Worm (Caenorhabditis elegans) whole organism, L4 larva: Measurements from ENCODE around the gene crn-5.

Experiments used
- F37D6.2 ChIP-seq: sonication (generic microtip); optimal IDR thresholded peaks from 2 replicates; lab custom pipeline; 2016; ENCODE audit warnings: mild to moderate bottlenecking, missing genetic modification characterization, missing compliant biosample characterization
- arid-1 ChIP-seq: fragments of 200-800 bp; sonication (Bioruptor generic); conservative IDR thresholded peaks from 2 replicates; pipeline ENCODE4 v1.3.6; 2022; ENCODE audit warnings: missing genetic modification reagents, missing genetic modification characterization, missing compliant biosample characterization
- ceh-28 ChIP-seq: fragments of 150-350 bp; optimal IDR thresholded peaks from 2 replicates; lab custom pipeline; 2014; ENCODE audit warnings: missing biosample characterization, missing genetic modification reagents, missing genetic modification characterization
- dve-1 ChIP-seq: sonication (generic microtip); optimal IDR thresholded peaks from 2 replicates; lab custom pipeline; 2017; ENCODE audit warnings: antibody characterized with exemption, mild to moderate bottlenecking, missing genetic modification characterization, missing compliant biosample characterization; ENCODE audit not compliant: insufficient read depth
- egl-27 ChIP-seq: sonication (generic microtip); optimal IDR thresholded peaks from 3 replicates; lab custom pipeline; 2017; ENCODE audit warnings: missing biosample characterization, missing genetic modification reagents, missing genetic modification characterization
- hlh-30 ChIP-seq: sonication (generic microtip); optimal IDR thresholded peaks from 2 replicates; lab custom pipeline; 2017; ENCODE audit warnings: antibody characterized with exemption, mild to moderate bottlenecking, missing genetic modification characterization, missing compliant biosample characterization; ENCODE audit not compliant: insufficient read depth
- mdt-29 ChIP-seq: fragments of 200-800 bp; sonication (Bioruptor generic); IDR thresholded peaks from 2 replicates; pipeline ENCODE4 v1.3.6; 2022; ENCODE audit warnings: missing genetic modification reagents, missing genetic modification characterization, missing compliant biosample characterization
- nhr-25 ChIP-seq: sonication (generic microtip); optimal IDR thresholded peaks from 2 replicates; lab custom pipeline; 2017; ENCODE audit warnings: missing genetic modification characterization, mild to moderate bottlenecking, missing compliant biosample characterization, antibody characterized with exemption, moderate library complexity, borderline replicate concordance; ENCODE audit not compliant: insufficient read depth
- pha-4 ChIP-seq, 2 experiments: fragments of 150-350 bp in 1 of 2; fragments of 200-800 bp in 1 of 2; sonication (Bioruptor generic) in 1 of 2; IDR thresholded peaks in 1 of 2; optimal IDR thresholded peaks in 1 of 2; 2 replicates each; pipeline versions ENCODE4 v1.3.6 to Lab custom; 2014 to 2022; ENCODE audit warnings: missing genetic modification characterization in 2 of 2, missing genetic modification reagents in 2 of 2, missing biosample characterization in 1 of 2, missing compliant biosample characterization in 1 of 2
- sdz-12 ChIP-seq: fragments of 200-800 bp; sonication (Bioruptor generic); optimal IDR thresholded peaks from 2 replicates; lab custom pipeline; 2018; ENCODE audit warnings: mild to moderate bottlenecking, missing genetic modification characterization, missing compliant biosample characterization
- spr-3 ChIP-seq: fragments of 200-800 bp; sonication (Bioruptor generic); optimal IDR thresholded peaks from 2 replicates; lab custom pipeline; 2018; ENCODE audit warnings: mild to moderate bottlenecking, missing genetic modification characterization, missing compliant biosample characterization

- TF ChIP-seq ceh-28 (tag; lab: Kevin White, UChicago) = no peak
- no peak for TF ChIP-seq F37D6.2 (tag; lab: Kevin White, UChicago)
- TF ChIP-seq pha-4 (GFP tag; IDR thresholded peaks at IDR 0.05; lab: Robert Waterston, UW) = no peak
- no peak for TF ChIP-seq pha-4 (tag; optimal IDR thresholded peaks at IDR 0.05; lab: Kevin White, UChicago)
- no peak for TF ChIP-seq dve-1 (tag; lab: Kevin White, UChicago)
- TF ChIP-seq nhr-25 = no peak
- no peak for TF ChIP-seq arid-1 (GFP tag; lab: Robert Waterston, UW)
- TF ChIP-seq sdz-12 (GFP tag; lab: Kevin White, UChicago) = no peak
- no peak for TF ChIP-seq egl-27
- no peak for TF ChIP-seq spr-3 (GFP tag; lab: Kevin White, UChicago)
- no peak for TF ChIP-seq hlh-30 (tag; lab: Kevin White, UChicago)
- TF ChIP-seq mdt-29 = no peak
Measured at ce11 chrII:10630944-10631343, 38.4 kb downstream of the crn-5 start.
